Worm (Caenorhabditis elegans) whole organism, late embryonic: ENCODE data around the gene T17A3.12.

Experiments
- F13H6.1 ChIP-seq: sonication (generic microtip); optimal IDR thresholded peaks from 2 replicates; lab custom pipeline; 2016; ENCODE audit warnings: missing genetic modification characterization, missing compliant biosample characterization
- K09A11.1 ChIP-seq: sonication (generic microtip); optimal IDR thresholded peaks from 2 replicates; lab custom pipeline; 2017; ENCODE audit warnings: antibody characterized with exemption, mild to moderate bottlenecking, missing genetic modification characterization, missing compliant biosample characterization; ENCODE audit not compliant: insufficient read depth
- Y22D7AL.16 ChIP-seq: sonication (generic microtip); optimal IDR thresholded peaks from 2 replicates; lab custom pipeline; 2016; ENCODE audit warnings: missing genetic modification characterization, missing compliant biosample characterization
- ahr-1 ChIP-seq: sonication (generic microtip); optimal IDR thresholded peaks from 2 replicates; lab custom pipeline; 2016; ENCODE audit warnings: missing genetic modification characterization, missing compliant biosample characterization
- ama-1 ChIP-seq: fragments of 150-350 bp; optimal IDR thresholded peaks from 2 replicates; lab custom pipeline; 2014
- ceh-14 ChIP-seq: sonication (generic microtip); optimal IDR thresholded peaks from 2 replicates; lab custom pipeline; 2016; ENCODE audit warnings: missing genotype, missing genetic modification characterization, missing compliant biosample characterization
- ceh-18 ChIP-seq: sonication (generic microtip); optimal IDR thresholded peaks from 2 replicates; lab custom pipeline; 2016; ENCODE audit warnings: missing genetic modification characterization, missing compliant biosample characterization
- ceh-22 ChIP-seq: sonication (generic microtip); optimal IDR thresholded peaks from 2 replicates; lab custom pipeline; 2017; ENCODE audit warnings: missing biosample characterization, missing genetic modification characterization
- ceh-30 ChIP-seq: fragments of 150-350 bp; optimal IDR thresholded peaks from 2 replicates; lab custom pipeline; 2014; ENCODE audit warnings: missing biosample characterization, missing genetic modification characterization
- ceh-31 ChIP-seq: sonication (generic microtip); optimal IDR thresholded peaks from 2 replicates; lab custom pipeline; 2016; ENCODE audit warnings: missing genetic modification characterization, missing compliant biosample characterization
- ceh-6 ChIP-seq: fragments of 200-800 bp; sonication (Bioruptor generic); optimal IDR thresholded peaks from 2 replicates; lab custom pipeline; 2018; ENCODE audit warnings: mild to moderate bottlenecking, missing genetic modification characterization, missing compliant biosample characterization
- ceh-9 ChIP-seq: sonication (generic microtip); optimal IDR thresholded peaks from 2 replicates; lab custom pipeline; 2016; ENCODE audit warnings: mild to moderate bottlenecking, missing genetic modification characterization, inconsistent platforms, missing compliant biosample characterization
- che-1 ChIP-seq: sonication (generic microtip); optimal IDR thresholded peaks from 2 replicates; lab custom pipeline; 2016; ENCODE audit warnings: mild to moderate bottlenecking, missing genetic modification characterization, missing compliant biosample characterization
- dve-1 ChIP-seq: sonication (generic microtip); optimal IDR thresholded peaks from 2 replicates; lab custom pipeline; 2017; ENCODE audit warnings: antibody characterized with exemption, mild to moderate bottlenecking, missing genetic modification characterization, missing compliant biosample characterization
- elt-4 ChIP-seq: sonication (generic microtip); optimal IDR thresholded peaks from 2 replicates; lab custom pipeline; 2016; ENCODE audit warnings: missing genetic modification characterization, missing compliant biosample characterization
- ets-4 ChIP-seq: sonication (generic microtip); optimal IDR thresholded peaks from 2 replicates; lab custom pipeline; 2016; ENCODE audit warnings: missing genetic modification characterization, missing compliant biosample characterization
- eyg-1 ChIP-seq: sonication (generic microtip); optimal IDR thresholded peaks from 2 replicates; lab custom pipeline; 2016; ENCODE audit warnings: missing genotype, missing genetic modification characterization, missing compliant biosample characterization
- fkh-6 ChIP-seq: sonication (generic microtip); optimal IDR thresholded peaks from 2 replicates; lab custom pipeline; 2016; ENCODE audit warnings: missing genetic modification characterization, missing compliant biosample characterization
- gmeb-2 ChIP-seq: sonication (generic microtip); optimal IDR thresholded peaks from 2 replicates; lab custom pipeline; 2016; ENCODE audit warnings: missing genetic modification characterization, inconsistent platforms, missing compliant biosample characterization
- hlh-15 ChIP-seq: sonication (generic microtip); optimal IDR thresholded peaks from 2 replicates; lab custom pipeline; 2016; ENCODE audit warnings: missing genetic modification characterization, missing compliant biosample characterization
- lim-6 ChIP-seq: sonication (generic microtip); optimal IDR thresholded peaks from 2 replicates; lab custom pipeline; 2016; ENCODE audit warnings: missing genetic modification characterization, missing compliant biosample characterization
- lin-11 ChIP-seq: fragments of 200-800 bp; sonication (Bioruptor generic); optimal IDR thresholded peaks from 2 replicates; lab custom pipeline; 2018; ENCODE audit warnings: mild to moderate bottlenecking, missing genetic modification characterization, missing compliant biosample characterization
- madf-2 ChIP-seq: sonication (generic microtip); optimal IDR thresholded peaks from 2 replicates; lab custom pipeline; 2017; ENCODE audit warnings: missing genetic modification characterization, missing compliant biosample characterization
- mec-3 ChIP-seq: sonication (generic microtip); optimal IDR thresholded peaks from 2 replicates; lab custom pipeline; 2016; ENCODE audit warnings: borderline replicate concordance, missing genetic modification characterization, missing compliant biosample characterization
- pat-9 ChIP-seq: fragments of 200-800 bp; sonication (Bioruptor generic); optimal IDR thresholded peaks from 2 replicates; lab custom pipeline; 2018; ENCODE audit warnings: mild to moderate bottlenecking, missing genetic modification characterization, moderate library complexity, missing compliant biosample characterization
- pax-1 ChIP-seq: fragments of 150-350 bp; optimal IDR thresholded peaks from 2 replicates; lab custom pipeline; 2014; ENCODE audit warnings: missing biosample characterization, missing genetic modification characterization
- pha-4 ChIP-seq: fragments of 150-350 bp; optimal IDR thresholded peaks from 2 replicates; lab custom pipeline; 2018; ENCODE audit warnings: missing biosample characterization, missing genetic modification reagents, missing genetic modification characterization
- pqm-1 ChIP-seq: sonication (generic microtip); optimal IDR thresholded peaks from 2 replicates; lab custom pipeline; 2016; ENCODE audit warnings: missing genetic modification characterization, missing compliant biosample characterization
- ref-2 ChIP-seq: sonication (generic microtip); optimal IDR thresholded peaks from 2 replicates; lab custom pipeline; 2016; ENCODE audit warnings: missing genetic modification characterization, missing compliant biosample characterization
- rnt-1 ChIP-seq: sonication (generic microtip); optimal IDR thresholded peaks from 2 replicates; lab custom pipeline; 2016; ENCODE audit warnings: missing genetic modification characterization, missing compliant biosample characterization
- sdc-2 ChIP-seq: sonication (generic microtip); optimal IDR thresholded peaks from 2 replicates; lab custom pipeline; 2016; ENCODE audit warnings: missing genotype, missing genetic modification characterization, missing compliant biosample characterization
- sox-4 ChIP-seq: sonication (generic microtip); optimal IDR thresholded peaks from 2 replicates; lab custom pipeline; 2017; ENCODE audit warnings: mild to moderate bottlenecking, missing genetic modification characterization, inconsistent platforms, missing compliant biosample characterization
- syd-9 ChIP-seq: sonication (generic microtip); optimal IDR thresholded peaks from 2 replicates; lab custom pipeline; 2016; ENCODE audit warnings: mild to moderate bottlenecking, missing genetic modification characterization, moderate library complexity, missing compliant biosample characterization
- tbx-2 ChIP-seq: sonication (generic microtip); optimal IDR thresholded peaks from 2 replicates; lab custom pipeline; 2016; ENCODE audit warnings: missing genetic modification characterization, missing compliant biosample characterization
- tbx-7 ChIP-seq: sonication (generic microtip); optimal IDR thresholded peaks from 2 replicates; lab custom pipeline; 2016; ENCODE audit warnings: missing genotype, missing genetic modification characterization, missing compliant biosample characterization
- unc-3 ChIP-seq, 2 experiments: fragments of 200-800 bp in 1 of 2; sonication (Bioruptor generic) in 1 of 2; sonication (generic microtip) in 1 of 2; conservative IDR thresholded peaks in 1 of 2; optimal IDR thresholded peaks in 1 of 2; 2 replicates each; pipeline versions ENCODE4 v1.3.6 to Lab custom; 2016 to 2022; ENCODE audit warnings: missing compliant biosample characterization in 2 of 2, missing genetic modification characterization in 2 of 2, missing genetic modification reagents in 1 of 2
- unc-55 ChIP-seq: sonication (generic microtip); optimal IDR thresholded peaks from 2 replicates; lab custom pipeline; 2017; ENCODE audit warnings: missing biosample characterization, missing genetic modification reagents, missing genetic modification characterization
- ztf-16 ChIP-seq: sonication (generic microtip); optimal IDR thresholded peaks from 2 replicates; lab custom pipeline; 2017; ENCODE audit warnings: missing genetic modification characterization, missing compliant biosample characterization

T17A3.12 gene

DNA sequence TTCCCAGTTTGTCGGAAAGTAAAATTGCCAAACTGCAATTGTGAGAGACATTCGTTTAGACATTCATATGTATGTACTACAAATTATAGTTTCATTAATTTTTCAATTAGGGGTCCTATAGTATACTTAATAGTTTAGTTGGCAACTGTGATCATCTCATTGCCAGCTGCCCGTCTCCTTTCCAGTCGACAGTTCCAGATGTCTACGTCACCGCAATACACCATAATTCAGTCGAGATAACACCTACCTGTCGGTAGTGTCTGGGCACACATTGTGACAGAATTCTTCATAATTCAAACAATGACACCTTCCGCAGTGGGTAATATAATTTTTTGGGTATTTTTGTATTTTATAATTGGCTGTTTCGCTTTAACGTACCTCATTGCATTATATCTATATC lies 28.5 kb upstream of the T17A3.12 start, which contains the start of gene F40G9.19:
Gene F40G9.19 (plus strand): TSS at position 301 of the 400 bp plus-strand sequence.
- TF ChIP-seq ets-4 (no peak), syd-9 (tag; lab: Kevin White, UChicago) (no peak), sdc-2 (tag; lab: Kevin White, UChicago) (no peak), ceh-9 (tag; lab: Kevin White, UChicago) (no peak), tbx-2 (tag; lab: Kevin White, UChicago) (no peak), ref-2 (tag; lab: Kevin White, UChicago) (no peak), mec-3 (tag; lab: Kevin White, UChicago) (no peak), fkh-6 (tag; lab: Kevin White, UChicago) (no peak), ceh-14 (tag; lab: Kevin White, UChicago) (no peak), che-1 (tag; lab: Kevin White, UChicago) (no peak), ahr-1 (no peak), sox-4 (no peak), hlh-15 (tag; lab: Kevin White, UChicago) (no peak), F13H6.1 (tag; lab: Kevin White, UChicago) (no peak), ceh-31 (no peak), pha-4 (tag; lab: Kevin White, UChicago) (no peak), eyg-1 (tag; lab: Kevin White, UChicago) (no peak), unc-55 (GFP tag; lab: Kevin White, UChicago) (no peak), pqm-1 (no peak), unc-3 (GFP tag; conservative IDR thresholded peaks at IDR 0.05; lab: Robert Waterston, UW) (no peak), unc-3 (tag; optimal IDR thresholded peaks at IDR 0.05; lab: Kevin White, UChicago) (no peak)

DNA sequence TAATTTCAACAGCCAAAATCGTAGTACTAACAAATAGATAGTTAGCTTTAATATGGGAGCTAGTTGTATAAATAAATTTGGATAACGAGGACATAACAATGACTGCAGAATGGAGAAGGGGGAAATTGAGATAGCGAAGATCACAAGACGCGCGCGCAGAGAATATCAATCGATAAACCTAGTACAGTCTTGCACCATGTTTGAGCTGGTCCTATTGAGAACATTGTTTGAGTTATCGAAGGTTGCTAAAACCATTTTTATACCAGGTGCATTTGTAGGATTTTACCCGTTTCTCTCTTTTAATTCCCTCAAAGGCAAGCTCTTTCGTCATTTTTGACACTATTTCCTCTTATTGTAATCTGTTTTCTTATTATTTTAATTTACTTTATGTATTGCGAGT lies 26.6 kb upstream of the T17A3.12 start, which contains the start of the genes F40G9.9 and F40G9.12:
Gene F40G9.9 (minus strand): TSS at position 101 of the 400 bp plus-strand sequence.
Gene F40G9.12 (plus strand): TSS at position 231 of the 400 bp plus-strand sequence.
- TF ChIP-seq dve-1 (tag; lab: Kevin White, UChicago) (no peak), madf-2 (no peak), che-1 (tag; lab: Kevin White, UChicago) (no peak), ceh-6 (no peak), gmeb-2 (tag; lab: Kevin White, UChicago) (no peak), ceh-22 (no peak), K09A11.1 (no peak), ama-1 (no peak), F13H6.1 (tag; lab: Kevin White, UChicago) (no peak)

DNA sequence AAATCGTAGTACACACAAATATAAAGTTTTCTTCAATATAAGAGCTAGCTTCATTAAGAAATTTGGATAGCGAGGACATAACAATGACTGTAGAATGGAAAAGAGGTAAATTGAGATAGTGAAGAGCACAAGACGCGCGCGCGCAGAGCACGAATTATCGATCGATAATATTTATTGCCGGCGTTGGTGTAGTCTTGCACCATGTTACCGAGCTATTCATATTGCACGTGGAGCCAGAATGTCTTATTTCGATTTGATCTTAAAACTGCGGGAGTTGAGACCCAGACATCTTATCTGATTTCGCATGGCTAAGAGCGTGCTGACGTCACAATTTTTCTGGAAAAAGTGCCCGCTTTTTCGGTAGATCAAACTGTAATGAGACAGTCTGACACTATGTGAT lies 24.5 kb upstream of the T17A3.12 start, which contains the start of gene F40G9.18:
Gene F40G9.18 (minus strand): TSS at position 101 of the 400 bp plus-strand sequence.
- TF ChIP-seq pat-9 (tag; lab: Kevin White, UChicago) (no peak), tbx-7 (no peak), ceh-18 (tag; lab: Kevin White, UChicago) (no peak), hlh-15 (tag; lab: Kevin White, UChicago) (no peak), eyg-1 (tag; lab: Kevin White, UChicago) (no peak), lin-11 (tag; lab: Kevin White, UChicago) (no peak), lim-6 (no peak), rnt-1 (tag; lab: Kevin White, UChicago) (no peak), Y22D7AL.16 (tag; lab: Kevin White, UChicago) (no peak), ceh-30 (no peak), mec-3 (tag; lab: Kevin White, UChicago) (no peak), pax-1 (tag; lab: Kevin White, UChicago) (no peak), ztf-16 (tag; lab: Kevin White, UChicago) (no peak), ref-2 (tag; lab: Kevin White, UChicago) (no peak)
- TF ChIP-seq, all 69 proteins: peak for 0

ce11 chrIII:168376-168775 lies 23.4 kb upstream of the T17A3.12 start:
- TF ChIP-seq elt-4 = peak; percentile 35
- TF ChIP-seq, all 69 proteins: peak for 1; not testable (repeated sequence) for 68
